Worm (Caenorhabditis elegans) whole organism, early embryonic: ENCODE data around the gene F56H9.6.

Source experiments
- ama-1 ChIP-seq: fragments of 150-350 bp; optimal IDR thresholded peaks from 2 replicates; lab custom pipeline; 2014
- sea-1 ChIP-seq: fragments of 200-800 bp; sonication (Bioruptor generic); conservative IDR thresholded peaks from 2 replicates; pipeline ENCODE4 v1.3.6; 2022; ENCODE audit warnings: missing genetic modification characterization, missing compliant biosample characterization

DNA sequence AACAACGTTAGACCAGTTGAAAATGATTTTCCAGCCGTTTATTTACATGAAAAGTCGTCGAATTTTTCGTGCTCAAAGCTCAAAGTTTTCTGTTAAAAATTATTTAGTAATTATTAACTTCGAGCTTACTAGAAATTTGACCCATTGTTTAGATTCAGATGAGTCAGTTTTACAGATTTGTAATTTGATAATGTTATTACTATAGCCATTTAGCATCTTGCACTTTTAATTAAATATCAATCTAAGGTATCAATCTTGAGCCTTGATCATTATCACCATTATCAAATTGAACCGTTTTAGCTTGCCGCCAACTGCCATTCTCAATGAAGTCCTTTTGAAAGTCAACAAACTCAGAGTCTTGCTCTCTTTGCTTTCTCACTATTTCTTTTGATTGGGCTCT, 20.1 kb downstream of the F56H9.6 start, which contains the start of gene ZC116.1:
- TF ChIP-seq ama-1 (lab: Kevin White, UChicago): no peak
- TF ChIP-seq sea-1 (GFP tag; lab: Robert Waterston, UW): no peak
